Fruit fly (Drosophila melanogaster): ENCODE data around the gene CG32554.

DNA sequence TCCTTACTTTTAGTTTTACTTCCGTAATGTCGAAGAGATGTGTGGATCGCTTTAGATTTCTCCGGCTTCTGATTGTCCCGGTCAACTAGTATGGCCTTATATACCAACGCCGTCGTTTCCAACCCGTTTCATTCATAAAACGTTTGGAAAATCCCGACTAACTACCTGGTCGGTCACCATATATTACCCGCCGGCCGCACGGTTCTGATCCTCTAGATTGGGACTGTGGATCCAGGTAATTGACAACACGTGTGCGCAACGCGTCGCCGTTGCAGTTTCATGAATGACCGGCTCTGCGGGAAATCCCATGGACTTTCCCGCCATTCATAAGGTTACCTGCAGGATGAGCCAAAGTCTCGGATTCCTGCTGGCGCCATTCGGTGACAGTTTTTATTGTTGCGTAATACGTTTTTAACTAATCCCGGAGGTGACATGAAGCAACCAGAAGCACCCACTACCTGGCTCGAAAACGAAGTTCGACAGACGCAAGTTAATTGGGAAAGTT is 32.8 kb downstream of the CG32554 start, which contains the start of gene CG12986:
- no peak for TF ChIP-seq cic (GFP tag; optimal IDR thresholded peaks at IDR 0.05)
- no peak for TF ChIP-seq Clk (GFP tag; optimal IDR thresholded peaks at IDR 0.05)
- no peak for TF ChIP-seq CG12768 (GFP tag; optimal IDR thresholded peaks at IDR 0.05)
- TF ChIP-seq Crg-1 (GFP tag; optimal IDR thresholded peaks at IDR 0.05): no peak
- TF ChIP-seq cnc (optimal IDR thresholded peaks at IDR 0.05): no peak
- TF ChIP-seq toe (GFP tag; optimal IDR thresholded peaks at IDR 0.05): no peak
- no peak for TF ChIP-seq CG7045 (GFP tag; optimal IDR thresholded peaks at IDR 0.05)
- TF ChIP-seq bab1 (GFP tag; optimal IDR thresholded peaks at IDR 0.05): no peak
- TF ChIP-seq CG1620 (GFP tag; optimal IDR thresholded peaks at IDR 0.05): no peak
- no peak for TF ChIP-seq ovo (GFP tag; optimal IDR thresholded peaks at IDR 0.05)
